Worm (Caenorhabditis elegans): Measurements from ENCODE around the gene F09C8.2.

Gene F09C8.2

ce11 chrX:16099251-16099650, 47.6 kb downstream of the F09C8.2 start:
- peak; percentile 80 for TF ChIP-seq snpc-4 (tag; optimal IDR thresholded peaks at IDR 0.05)
- no peak for TF ChIP-seq mef-2 (tag; optimal IDR thresholded peaks at IDR 0.05)
- no peak for TF ChIP-seq grh-1 (GFP tag; IDR thresholded peaks at IDR 0.05)
- no peak for TF ChIP-seq irx-1 (tag; optimal IDR thresholded peaks at IDR 0.05)
- no peak for TF ChIP-seq isw-1 (GFP tag; IDR thresholded peaks at IDR 0.05)

- TF ChIP-seq mep-1 (tag; optimal IDR thresholded peaks at IDR 0.05) = no peak
- no peak for TF ChIP-seq blmp-1 (tag; optimal IDR thresholded peaks at IDR 0.05)
- no peak for TF ChIP-seq elt-2 (tag; optimal IDR thresholded peaks at IDR 0.05)
- TF ChIP-seq nhr-90 (tag; optimal IDR thresholded peaks at IDR 0.05; ENCODE audit: poor library complexity) = no peak
- TF ChIP-seq unc-130 (tag; optimal IDR thresholded peaks at IDR 0.05) = peak; percentile 13
- TF ChIP-seq ceh-63 (GFP tag; optimal IDR thresholded peaks at IDR 0.05) = no peak
- no peak for TF ChIP-seq sup-37 (GFP tag; optimal IDR thresholded peaks at IDR 0.05)
- TF ChIP-seq mdl-1 (tag; optimal IDR thresholded peaks at IDR 0.05) = no peak
- TF ChIP-seq unc-30 (tag; optimal IDR thresholded peaks at IDR 0.05) = no peak
- TF ChIP-seq lir-3 (tag; optimal IDR thresholded peaks at IDR 0.05; ENCODE audit: poor library complexity) = no peak
- TF ChIP-seq hpl-2 (GFP tag; optimal IDR thresholded peaks at IDR 0.05) = no peak
- no peak for TF ChIP-seq tbx-2 (tag; optimal IDR thresholded peaks at IDR 0.05)
- TF ChIP-seq egl-13 (tag; optimal IDR thresholded peaks at IDR 0.05) = no peak
- TF ChIP-seq fkh-10 (GFP tag; optimal IDR thresholded peaks at IDR 0.05) = no peak
- no peak for TF ChIP-seq jun-1 (tag; optimal IDR thresholded peaks at IDR 0.05)
- no peak for TF ChIP-seq nhr-84 (tag; optimal IDR thresholded peaks at IDR 0.05)
- no peak for TF ChIP-seq ztf-4 (tag; optimal IDR thresholded peaks at IDR 0.05)
- no peak for TF ChIP-seq fkh-4 (tag; optimal IDR thresholded peaks at IDR 0.05; ENCODE audit: borderline replicate concordance)
- TF ChIP-seq pqm-1 (tag; optimal IDR thresholded peaks at IDR 0.05) = no peak
- no peak for TF ChIP-seq skn-1 (tag; optimal IDR thresholded peaks at IDR 0.05)
- TF ChIP-seq ztf-11 (tag; optimal IDR thresholded peaks at IDR 0.05) = no peak
- TF ChIP-seq ceh-8 (GFP tag; optimal IDR thresholded peaks at IDR 0.05) = no peak
- no peak for TF ChIP-seq Y116A8C.19 (tag; optimal IDR thresholded peaks at IDR 0.05; ENCODE audit: borderline replicate concordance)
- TF ChIP-seq fos-1 (tag; optimal IDR thresholded peaks at IDR 0.05) = no peak
- no peak for TF ChIP-seq elt-3 (tag; optimal IDR thresholded peaks at IDR 0.05)
- peak in 1 of 3 experiments; percentile 2 for TF ChIP-seq ceh-82 (tag; optimal IDR thresholded peaks at IDR 0.05)
- no peak for TF ChIP-seq aly-2 (tag; optimal IDR thresholded peaks at IDR 0.05)
- TF ChIP-seq efl-3 (GFP tag; optimal IDR thresholded peaks at IDR 0.05) = no peak
- TF ChIP-seq tlp-1 (tag; optimal IDR thresholded peaks at IDR 0.05) = no peak
- no peak for TF ChIP-seq unc-86 (tag; optimal IDR thresholded peaks at IDR 0.05)
- peak; percentile 30 for TF ChIP-seq nhr-20 (tag; optimal IDR thresholded peaks at IDR 0.05)
- peak; percentile 58 for TF ChIP-seq nhr-71 (tag; optimal IDR thresholded peaks at IDR 0.05)
- TF ChIP-seq alr-1 (tag; optimal IDR thresholded peaks at IDR 0.05; ENCODE audit: borderline replicate concordance) = no peak
- no peak for TF ChIP-seq zag-1 (tag; optimal IDR thresholded peaks at IDR 0.05)
- no peak for TF ChIP-seq mab-9 (GFP tag; IDR thresholded peaks at IDR 0.05)
- TF ChIP-seq nhr-19 (GFP tag; conservative IDR thresholded peaks at IDR 0.05) = peak; percentile 37; the same call in 1 of the 2 replicates
- no peak for TF ChIP-seq lin-15B (tag; optimal IDR thresholded peaks at IDR 0.05)
- TF ChIP-seq aha-1 (tag; optimal IDR thresholded peaks at IDR 0.05) = no peak
- no peak for TF ChIP-seq efl-1 (optimal IDR thresholded peaks at IDR 0.05)
- peak in 1 of 2 experiments; percentile 75 for TF ChIP-seq efl-1 (GFP tag; optimal IDR thresholded peaks at IDR 0.05 in 1 of 2)
- TF ChIP-seq isw-1 (GFP tag; IDR thresholded peaks at IDR 0.05) = no peak
- peak; percentile 56 for TF ChIP-seq rnt-1 (tag; optimal IDR thresholded peaks at IDR 0.05)
- peak; percentile 79 for TF ChIP-seq lin-14 (GFP tag; optimal IDR thresholded peaks at IDR 0.05)
- no peak for TF ChIP-seq dsc-1 (tag; optimal IDR thresholded peaks at IDR 0.05)
- no peak for TF ChIP-seq C34B4.2 (tag; optimal IDR thresholded peaks at IDR 0.05)
- TF ChIP-seq F16B12.6 (tag; optimal IDR thresholded peaks at IDR 0.05) = no peak
- TF ChIP-seq grh-1 (GFP tag; IDR thresholded peaks at IDR 0.05) = no peak
- no peak for TF ChIP-seq mef-2 (tag; optimal IDR thresholded peaks at IDR 0.05)
- TF ChIP-seq ama-1 (optimal IDR thresholded peaks at IDR 0.05) = no peak
Observed at ce11 chrX:16098104-16098638, 48.7 kb downstream of the F09C8.2 start.

Data from whole organism, L1 larva.